Fruit fly (Drosophila melanogaster) whole organism, embryonic: ENCODE results near the gene CG8051.

Source experiments
- Bdp1 ChIP-seq: fragments of 200-800 bp; sonication (Bioruptor generic); optimal IDR thresholded peaks from 3 replicates; lab custom pipeline; 2016; ENCODE audit warnings: missing biosample characterization, missing genetic modification characterization
- BtbVII ChIP-seq: fragments of 200-800 bp; sonication (Bioruptor generic); optimal IDR thresholded peaks from 3 replicates; lab custom pipeline; 2017; ENCODE audit warnings: missing biosample characterization, mild to moderate bottlenecking, missing genetic modification characterization
- CG10366 ChIP-seq: fragments of 200-800 bp; sonication (Bioruptor generic); IDR thresholded peaks from 2 replicates; pipeline ENCODE4 v1.3.6; 2022; ENCODE audit warnings: missing biosample characterization, missing genetic modification characterization
- CG13894 ChIP-seq: fragments of 200-800 bp; sonication (Bioruptor generic); optimal IDR thresholded peaks from 3 replicates; lab custom pipeline; 2018; ENCODE audit warnings: missing biosample characterization, mild to moderate bottlenecking, missing genetic modification characterization, moderate library complexity
- CG14965 ChIP-seq: fragments of 200-800 bp; sonication (Bioruptor generic); optimal IDR thresholded peaks from 2 replicates; lab custom pipeline; 2016; ENCODE audit warnings: missing biosample characterization, missing genetic modification characterization, borderline replicate concordance
- CG17385 ChIP-seq: fragments of 200-800 bp; sonication (Bioruptor generic); optimal IDR thresholded peaks from 3 replicates; lab custom pipeline; 2018; ENCODE audit warnings: missing biosample characterization, mild to moderate bottlenecking, missing genetic modification characterization
- CG18599 ChIP-seq: fragments of 200-800 bp; sonication (Bioruptor generic); optimal IDR thresholded peaks from 3 replicates; lab custom pipeline; 2017; ENCODE audit warnings: missing biosample characterization, missing genetic modification characterization, mild to moderate bottlenecking, moderate library complexity, missing genetic modification reagents
- CG34376 ChIP-seq: fragments of 200-800 bp; sonication (Bioruptor generic); optimal IDR thresholded peaks from 2 replicates; lab custom pipeline; 2018; ENCODE audit warnings: missing biosample characterization, mild to moderate bottlenecking, missing genetic modification characterization
- CG5245 ChIP-seq: fragments of 200-800 bp; sonication (Bioruptor generic); optimal IDR thresholded peaks from 3 replicates; lab custom pipeline; 2016; ENCODE audit warnings: missing biosample characterization, missing genetic modification characterization
- CG7271 ChIP-seq: fragments of 200-800 bp; sonication (Bioruptor generic); optimal IDR thresholded peaks from 2 replicates; lab custom pipeline; 2018; ENCODE audit warnings: missing biosample characterization, mild to moderate bottlenecking, missing genetic modification characterization, moderate library complexity
- CG7357 ChIP-seq: fragments of 200-800 bp; sonication (Bioruptor generic); IDR thresholded peaks from 3 replicates; pipeline ENCODE4 v1.3.6; 2022; ENCODE audit warnings: missing biosample characterization, missing genetic modification characterization
- CG8281 ChIP-seq: fragments of 200-800 bp; sonication (Bioruptor generic); optimal IDR thresholded peaks from 2 replicates; lab custom pipeline; 2018; ENCODE audit warnings: missing biosample characterization, mild to moderate bottlenecking, missing genetic modification characterization, moderate library complexity
- GATAe ChIP-seq: fragments of 200-800 bp; sonication (Bioruptor generic); conservative IDR thresholded peaks from 2 replicates; pipeline ENCODE4 v1.3.6; 2022; ENCODE audit warnings: missing biosample characterization, missing genetic modification characterization
- Hey ChIP-seq: fragments of 200-800 bp; sonication (Bioruptor generic); optimal IDR thresholded peaks from 3 replicates; lab custom pipeline; 2018; ENCODE audit warnings: missing biosample characterization, mild to moderate bottlenecking, missing genetic modification characterization
- HmgZ ChIP-seq: fragments of 200-800 bp; sonication (Bioruptor generic); optimal IDR thresholded peaks from 2 replicates; lab custom pipeline; 2018; ENCODE audit warnings: missing biosample characterization, mild to moderate bottlenecking, missing genetic modification characterization
- Neu2 ChIP-seq: fragments of 200-800 bp; sonication (Bioruptor generic); optimal IDR thresholded peaks from 3 replicates; lab custom pipeline; 2016; ENCODE audit warnings: missing biosample characterization, missing genetic modification characterization, borderline replicate concordance
- Opbp ChIP-seq: fragments of 200-800 bp; sonication (Bioruptor generic); IDR thresholded peaks from 3 replicates; pipeline ENCODE4 v1.3.6; 2022; ENCODE audit warnings: missing biosample characterization, missing genetic modification characterization; ENCODE audit not compliant: partially characterized antibody
- Pdp1 ChIP-seq, 2 experiments: fragments of 200-800 bp; sonication (Bioruptor generic); optimal IDR thresholded peaks; 3 replicates each; lab custom pipeline; 2016; ENCODE audit warnings: missing biosample characterization in 2 of 2, missing genetic modification characterization in 2 of 2, mild to moderate bottlenecking in 1 of 2, moderate library complexity in 1 of 2
- Spps ChIP-seq: fragments of 200-800 bp; sonication (Bioruptor generic); optimal IDR thresholded peaks from 2 replicates; lab custom pipeline; 2018; ENCODE audit warnings: missing biosample characterization, mild to moderate bottlenecking, missing genetic modification characterization
- Vsx1 ChIP-seq: fragments of 200-800 bp; sonication (Bioruptor generic); optimal IDR thresholded peaks from 2 replicates; lab custom pipeline; 2017; ENCODE audit warnings: missing biosample characterization, mild to moderate bottlenecking, missing genetic modification characterization, missing genetic modification reagents
- YL-1 ChIP-seq: fragments of 200-800 bp; sonication (Bioruptor generic); optimal IDR thresholded peaks from 3 replicates; lab custom pipeline; 2017; ENCODE audit warnings: missing biosample characterization, mild to moderate bottlenecking, missing genetic modification characterization
- chinmo ChIP-seq: fragments of 200-800 bp; sonication (Bioruptor generic); IDR thresholded peaks from 4 replicates; pipeline ENCODE4 v1.3.6; 2022; ENCODE audit warnings: missing biosample characterization, missing genetic modification characterization; ENCODE audit not compliant: partially characterized antibody
- cwo ChIP-seq: fragments of 200-800 bp; sonication (Bioruptor generic); optimal IDR thresholded peaks from 3 replicates; lab custom pipeline; 2017; ENCODE audit warnings: missing biosample characterization, missing genetic modification characterization, mild to moderate bottlenecking, moderate library complexity, missing genetic modification reagents
- dmrt99B ChIP-seq: fragments of 200-800 bp; sonication (Bioruptor generic); optimal IDR thresholded peaks from 2 replicates; lab custom pipeline; 2018; ENCODE audit warnings: missing biosample characterization, mild to moderate bottlenecking, missing genetic modification characterization, moderate library complexity
- exex ChIP-seq: fragments of 200-800 bp; sonication (Bioruptor generic); optimal IDR thresholded peaks from 4 replicates; lab custom pipeline; 2018; ENCODE audit warnings: missing biosample characterization, mild to moderate bottlenecking, missing genetic modification characterization, moderate library complexity
- gfzf ChIP-seq: fragments of 200-800 bp; sonication (Bioruptor generic); optimal IDR thresholded peaks from 2 replicates; lab custom pipeline; 2016; ENCODE audit warnings: missing biosample characterization, mild to moderate bottlenecking, missing genetic modification characterization, moderate library complexity
- grn ChIP-seq: fragments of 200-800 bp; sonication (Bioruptor generic); optimal IDR thresholded peaks from 3 replicates; lab custom pipeline; 2017; ENCODE audit warnings: missing biosample characterization, missing genetic modification characterization
- knrl ChIP-seq: fragments of 200-800 bp; sonication (Bioruptor generic); IDR thresholded peaks from 3 replicates; pipeline ENCODE4 v1.3.6; 2022; ENCODE audit warnings: missing biosample characterization, missing genetic modification characterization; ENCODE audit not compliant: partially characterized antibody
- lab ChIP-seq: fragments of 200-800 bp; sonication (Bioruptor generic); optimal IDR thresholded peaks from 3 replicates; lab custom pipeline; 2017; ENCODE audit warnings: missing biosample characterization, missing genetic modification characterization, mild to moderate bottlenecking, moderate library complexity, missing genetic modification reagents
- lov ChIP-seq, 2 experiments: fragments of 200-800 bp in 1 of 2; fragments of >200 bp in 1 of 2; sonication (Bioruptor generic) in 1 of 2; IDR thresholded peaks in 1 of 2; optimal IDR thresholded peaks in 1 of 2; 2 replicates in 1 of 2; 3 replicates in 1 of 2; pipeline versions ENCODE4 v1.3.6 to Lab custom; 2017 to 2022; ENCODE audit warnings: missing biosample characterization in 1 of 2, missing genetic modification characterization in 1 of 2
- mirr ChIP-seq: fragments of 200-800 bp; sonication (Bioruptor generic); optimal IDR thresholded peaks from 3 replicates; lab custom pipeline; 2018; ENCODE audit warnings: missing biosample characterization, mild to moderate bottlenecking, missing genetic modification characterization
- pfk ChIP-seq: fragments of 200-800 bp; sonication (Bioruptor generic); optimal IDR thresholded peaks from 2 replicates; lab custom pipeline; 2018; ENCODE audit warnings: missing biosample characterization, mild to moderate bottlenecking, missing genetic modification characterization, moderate library complexity
- phol ChIP-seq: fragments of 200-800 bp; sonication (Bioruptor generic); optimal IDR thresholded peaks from 3 replicates; lab custom pipeline; 2018; ENCODE audit warnings: missing biosample characterization, mild to moderate bottlenecking, missing genetic modification characterization, moderate library complexity
- rib ChIP-seq: fragments of 200-800 bp; sonication (Bioruptor generic); IDR thresholded peaks from 2 replicates; pipeline ENCODE4 v1.3.6; 2022; ENCODE audit warnings: missing biosample characterization, missing genetic modification characterization
- row ChIP-seq: fragments of 200-800 bp; sonication (Bioruptor generic); IDR thresholded peaks from 3 replicates; pipeline ENCODE4 v1.3.6; 2022; ENCODE audit warnings: missing biosample characterization, missing genetic modification characterization
- sc ChIP-seq, 3 experiments: fragments of >200 bp in 2 of 3; fragments of 200-800 bp in 1 of 3; sonication (Bioruptor generic) in 1 of 3; optimal IDR thresholded peaks; 2 replicates in 2 of 3; 3 replicates in 1 of 3; lab custom pipeline; 2017; ENCODE audit warnings: mild to moderate bottlenecking in 1 of 3, missing biosample characterization in 1 of 3, missing genetic modification characterization in 1 of 3, missing genetic modification reagents in 1 of 3
- sd ChIP-seq: fragments of 200-800 bp; sonication (Bioruptor generic); optimal IDR thresholded peaks from 3 replicates; lab custom pipeline; 2018; ENCODE audit warnings: missing biosample characterization, mild to moderate bottlenecking, missing genetic modification characterization, moderate library complexity
- slbo ChIP-seq: fragments of 200-800 bp; sonication (Bioruptor generic); IDR thresholded peaks from 2 replicates; pipeline ENCODE4 v1.3.6; 2022; ENCODE audit warnings: missing biosample characterization, missing genetic modification characterization
- sug ChIP-seq: fragments of 200-800 bp; optimal IDR thresholded peaks from 2 replicates; lab custom pipeline; 2019; ENCODE audit warnings: missing biosample characterization, mild to moderate bottlenecking, missing genetic modification characterization, moderate library complexity
- zfh2 ChIP-seq: fragments of 200-800 bp; sonication (Bioruptor generic); optimal IDR thresholded peaks from 2 replicates; lab custom pipeline; 2016; ENCODE audit warnings: missing biosample characterization, missing genetic modification characterization

The CG8051 gene

dm6 chrX:19287784-19288183 lies 19.9 kb downstream of the CG8051 start (continued):
- TF ChIP-seq pfk: no peak
- no peak for TF ChIP-seq knrl (GFP tag; lab: Robert Waterston, UW)
- TF ChIP-seq Spps (tag; lab: Kevin White, UChicago): no peak
- TF ChIP-seq zfh2 (GFP tag; lab: Kevin White, UChicago): no peak
- TF ChIP-seq row (GFP tag; lab: Robert Waterston, UW): no peak
- TF ChIP-seq CG7271: no peak
- no peak for TF ChIP-seq CG10366 (GFP tag; lab: Robert Waterston, UW)
- TF ChIP-seq Opbp (GFP tag; lab: Robert Waterston, UW): no peak
- TF ChIP-seq CG8281 (tag; lab: Kevin White, UChicago): peak; percentile 99
- TF ChIP-seq GATAe: no peak
- no peak for TF ChIP-seq Bdp1 (GFP tag; lab: Kevin White, UChicago)
- no peak for TF ChIP-seq phol
- no peak for TF ChIP-seq CG5245 (GFP tag; lab: Kevin White, UChicago)

- TF ChIP-seq CG14965 (no peak), lab (GFP tag; lab: Kevin White, UChicago) (peak; percentile 60), CG17385 (GFP tag; lab: Kevin White, UChicago) (no peak), sug (tag; lab: Kevin White, UChicago) (peak; percentile 50), exex (tag; lab: Kevin White, UChicago) (peak; percentile 43)
Observed at dm6 chrX:19286235-19286634, 21.5 kb downstream of the CG8051 start.

- TF ChIP-seq YL-1 (GFP tag; lab: Kevin White, UChicago) (no peak), exex (tag; lab: Kevin White, UChicago) (peak; percentile 77), pfk (no peak), mirr (peak; percentile 47), CG18599 (GFP tag; lab: Kevin White, UChicago) (peak; percentile 3), BtbVII (GFP tag; lab: Kevin White, UChicago) (peak; percentile 26), chinmo (GFP tag; lab: Robert Waterston, UW) (peak; percentile 70; the same call in 1 of the 4 replicates), sug (tag; lab: Kevin White, UChicago) (peak; percentile 93), Hey (tag; lab: Kevin White, UChicago) (peak; percentile 73), lov (optimal IDR thresholded peaks at IDR 0.05; lab: Kevin White, UChicago) (no peak), lov (GFP tag; IDR thresholded peaks at IDR 0.05; lab: Robert Waterston, UW) (no peak), Neu2 (GFP tag; lab: Kevin White, UChicago) (no peak), CG8281 (tag; lab: Kevin White, UChicago) (peak; percentile 97), rib (0 out of 2 replicates have a peak, but pooled peaks have one; percentile 45), HmgZ (peak; percentile 22), CG13894 (tag; lab: Kevin White, UChicago) (no peak), sc (optimal IDR thresholded peaks at IDR 0.05; lab: Kevin White, UChicago) (no peak), sc (GFP tag; optimal IDR thresholded peaks at IDR 0.05; lab: Kevin White, UChicago) (no peak), CG7357 (GFP tag; lab: Robert Waterston, UW) (no peak), cwo (GFP tag; lab: Kevin White, UChicago) (peak; percentile 40), GATAe (0 out of 2 replicates have a peak, but pooled peaks have one; percentile 40), dmrt99B (tag; lab: Kevin White, UChicago) (no peak), Pdp1 (GFP tag; optimal IDR thresholded peaks at IDR 0.05; lab: Kevin White, UChicago) (peak in 1 of 2 experiments; percentile 10), Vsx1 (no peak), slbo (no peak), gfzf (GFP tag; lab: Kevin White, UChicago) (no peak), sd (peak; percentile 20), grn (GFP tag; lab: Kevin White, UChicago) (peak; percentile 77), CG34376 (GFP tag; lab: Kevin White, UChicago) (peak; percentile 48)
Observed at dm6 chrX:19285441-19285840, 22.3 kb downstream of the CG8051 start.
